Worm (Caenorhabditis elegans) whole organism, L4 larva: ENCODE measurements around the gene C07A9.12.

Experiments
- D1046.2 ChIP-seq: fragments of 200-800 bp; sonication (Bioruptor generic); IDR thresholded peaks from 2 replicates; pipeline ENCODE4 v1.3.6; 2022; ENCODE audit warnings: missing genetic modification characterization, missing compliant biosample characterization
- F26F4.8 ChIP-seq: fragments of 200-800 bp; sonication (Bioruptor generic); conservative IDR thresholded peaks from 2 replicates; pipeline ENCODE4 v1.3.6; 2022; ENCODE audit warnings: missing genetic modification characterization, missing compliant biosample characterization
- F49E8.2 ChIP-seq: sonication (generic microtip); optimal IDR thresholded peaks from 2 replicates; lab custom pipeline; 2016; ENCODE audit warnings: missing compliant biosample characterization, mild to moderate bottlenecking, missing genetic modification characterization, borderline replicate concordance
- Y75B8A.6 ChIP-seq: fragments of 200-800 bp; sonication (Bioruptor generic); IDR thresholded peaks from 2 replicates; pipeline ENCODE4 v1.3.6; 2022; ENCODE audit warnings: missing genetic modification reagents, missing genetic modification characterization, missing compliant biosample characterization
- ZK337.2 ChIP-seq: fragments of 200-800 bp; sonication (Bioruptor generic); IDR thresholded peaks from 2 replicates; pipeline ENCODE4 v1.3.6; 2022; ENCODE audit warnings: missing genetic modification reagents, missing genetic modification characterization, missing compliant biosample characterization
- ceh-32 ChIP-seq: sonication (generic microtip); optimal IDR thresholded peaks from 2 replicates; lab custom pipeline; 2016; ENCODE audit warnings: mild to moderate bottlenecking, missing genetic modification characterization, missing compliant biosample characterization; ENCODE audit not compliant: poor library complexity
- ceh-82 ChIP-seq: sonication (generic microtip); optimal IDR thresholded peaks from 2 replicates; lab custom pipeline; 2017; ENCODE audit warnings: missing biosample characterization, missing genetic modification characterization
- ces-1 ChIP-seq: fragments of 150-350 bp; sonication (generic microtip); optimal IDR thresholded peaks from 4 replicates; lab custom pipeline; 2014; ENCODE audit warnings: missing biosample characterization, missing genetic modification reagents, missing genetic modification characterization
- daf-16 ChIP-seq, 3 experiments: sonication (generic microtip); optimal IDR thresholded peaks; 2 replicates each; lab custom pipeline; 2016 to 2017; ENCODE audit warnings: missing genetic modification characterization in 3 of 3, missing genetic modification reagents in 3 of 3, mild to moderate bottlenecking in 2 of 3, missing compliant biosample characterization in 2 of 3, missing biosample characterization in 1 of 3, moderate library complexity in 1 of 3
- daf-19 ChIP-seq: fragments of 200-800 bp; sonication (Bioruptor generic); conservative IDR thresholded peaks from 2 replicates; pipeline ENCODE4 v1.3.6; 2022; ENCODE audit warnings: missing genetic modification characterization, missing compliant biosample characterization
- dmd-6 ChIP-seq: fragments of 200-800 bp; sonication (Bioruptor generic); IDR thresholded peaks from 2 replicates; pipeline ENCODE4 v1.3.6; 2022; ENCODE audit warnings: missing genetic modification reagents, missing genetic modification characterization, missing compliant biosample characterization
- dmd-8 ChIP-seq: fragments of 200-800 bp; sonication (Bioruptor generic); IDR thresholded peaks from 2 replicates; pipeline ENCODE4 v1.3.6; 2022; ENCODE audit warnings: missing genetic modification characterization, missing compliant biosample characterization
- dpl-1 ChIP-seq: fragments of 150-350 bp; optimal IDR thresholded peaks from 2 replicates; lab custom pipeline; 2014; ENCODE audit warnings: missing biosample characterization, missing genetic modification reagents, missing genetic modification characterization
- dve-1 ChIP-seq: sonication (generic microtip); optimal IDR thresholded peaks from 2 replicates; lab custom pipeline; 2017; ENCODE audit warnings: antibody characterized with exemption, mild to moderate bottlenecking, missing genetic modification characterization, missing compliant biosample characterization; ENCODE audit not compliant: insufficient read depth
- egl-27 ChIP-seq: sonication (generic microtip); optimal IDR thresholded peaks from 3 replicates; lab custom pipeline; 2017; ENCODE audit warnings: missing biosample characterization, missing genetic modification reagents, missing genetic modification characterization
- fkh-10 ChIP-seq: fragments of 150-350 bp; optimal IDR thresholded peaks from 2 replicates; lab custom pipeline; 2014; ENCODE audit warnings: missing biosample characterization, missing genetic modification reagents, missing genetic modification characterization
- fos-1 ChIP-seq: fragments of 150-350 bp; optimal IDR thresholded peaks from 2 replicates; lab custom pipeline; 2014; ENCODE audit warnings: missing biosample characterization, missing genetic modification characterization
- hif-1 ChIP-seq, 2 experiments: sonication (generic microtip); optimal IDR thresholded peaks; 2 replicates each; lab custom pipeline; 2016 to 2017; ENCODE audit warnings: missing compliant biosample characterization in 2 of 2, missing genetic modification characterization in 2 of 2, missing genetic modification reagents in 2 of 2, missing genotype in 2 of 2, mild to moderate bottlenecking in 1 of 2
- hlh-11 ChIP-seq: fragments of 200-800 bp; sonication (Bioruptor generic); optimal IDR thresholded peaks from 2 replicates; lab custom pipeline; 2018; ENCODE audit warnings: mild to moderate bottlenecking, missing genetic modification characterization, missing compliant biosample characterization
- hlh-30 ChIP-seq: sonication (generic microtip); optimal IDR thresholded peaks from 2 replicates; lab custom pipeline; 2017; ENCODE audit warnings: antibody characterized with exemption, mild to moderate bottlenecking, missing genetic modification characterization, missing compliant biosample characterization; ENCODE audit not compliant: insufficient read depth
- hmg-1.1 ChIP-seq: fragments of 200-800 bp; sonication (Bioruptor generic); IDR thresholded peaks from 2 replicates; pipeline ENCODE4 v1.3.6; 2022; ENCODE audit warnings: missing genetic modification reagents, missing genetic modification characterization, missing compliant biosample characterization
- jun-1 ChIP-seq: fragments of 150-350 bp; optimal IDR thresholded peaks from 2 replicates; lab custom pipeline; 2014; ENCODE audit warnings: missing biosample characterization, missing genetic modification reagents, missing genetic modification characterization
- lim-7 ChIP-seq: fragments of 200-800 bp; sonication (Bioruptor generic); IDR thresholded peaks from 2 replicates; pipeline ENCODE4 v1.3.6; 2022; ENCODE audit warnings: missing genetic modification characterization, missing compliant biosample characterization
- lin-1 ChIP-seq: fragments of 200-800 bp; sonication (Bioruptor generic); IDR thresholded peaks from 2 replicates; pipeline ENCODE4 v1.3.6; 2022; ENCODE audit warnings: missing genetic modification reagents, missing genetic modification characterization, missing compliant biosample characterization
- lin-13 ChIP-seq: fragments of 150-350 bp; optimal IDR thresholded peaks from 2 replicates; lab custom pipeline; 2014; ENCODE audit warnings: missing biosample characterization, missing genetic modification reagents, missing genetic modification characterization
- lin-15B ChIP-seq: fragments of 150-350 bp; sonication (generic microtip); optimal IDR thresholded peaks from 3 replicates; lab custom pipeline; 2014; ENCODE audit warnings: missing biosample characterization, missing genetic modification characterization
- lin-38 ChIP-seq: fragments of 200-800 bp; sonication (Bioruptor generic); IDR thresholded peaks from 2 replicates; pipeline ENCODE4 v1.3.6; 2022; ENCODE audit warnings: missing genetic modification reagents, missing genetic modification characterization, missing compliant biosample characterization
- lsy-2 ChIP-seq, 2 experiments: fragments of 150-350 bp in 1 of 2; sonication (generic microtip) in 1 of 2; optimal IDR thresholded peaks; 2 replicates each; lab custom pipeline; 2014 to 2017; ENCODE audit warnings: missing biosample characterization in 2 of 2, missing genetic modification characterization in 2 of 2
- madf-9 ChIP-seq: fragments of 200-800 bp; sonication (Bioruptor generic); conservative IDR thresholded peaks from 2 replicates; pipeline ENCODE4 v1.3.6; 2022; ENCODE audit warnings: missing genetic modification reagents, missing genetic modification characterization, missing compliant biosample characterization
- mep-1 ChIP-seq: fragments of 150-350 bp; sonication (generic microtip); optimal IDR thresholded peaks from 3 replicates; lab custom pipeline; 2014; ENCODE audit warnings: missing biosample characterization, missing genetic modification characterization
- nhr-28 ChIP-seq: fragments of 150-350 bp; optimal IDR thresholded peaks from 2 replicates; lab custom pipeline; 2014; ENCODE audit warnings: missing biosample characterization, missing genetic modification characterization
- nhr-42 ChIP-seq: fragments of 200-800 bp; sonication (Bioruptor generic); IDR thresholded peaks from 2 replicates; pipeline ENCODE4 v1.3.6; 2022; ENCODE audit warnings: missing genetic modification characterization, missing compliant biosample characterization
- nhr-48 ChIP-seq: sonication (generic microtip); optimal IDR thresholded peaks from 2 replicates; lab custom pipeline; 2016; ENCODE audit warnings: mild to moderate bottlenecking, missing genetic modification characterization, missing compliant biosample characterization
- nhr-6 ChIP-seq: fragments of 150-350 bp; optimal IDR thresholded peaks from 2 replicates; lab custom pipeline; 2014; ENCODE audit warnings: missing biosample characterization, missing genetic modification characterization
- nhr-76 ChIP-seq: fragments of 150-350 bp; optimal IDR thresholded peaks from 2 replicates; lab custom pipeline; 2014; ENCODE audit warnings: missing biosample characterization, missing genetic modification characterization
- pha-4 ChIP-seq, 2 experiments: fragments of 150-350 bp in 1 of 2; fragments of 200-800 bp in 1 of 2; sonication (Bioruptor generic) in 1 of 2; IDR thresholded peaks in 1 of 2; optimal IDR thresholded peaks in 1 of 2; 2 replicates each; pipeline versions ENCODE4 v1.3.6 to Lab custom; 2014 to 2022; ENCODE audit warnings: missing genetic modification characterization in 2 of 2, missing genetic modification reagents in 2 of 2, missing biosample characterization in 1 of 2, missing compliant biosample characterization in 1 of 2
- php-3 ChIP-seq: fragments of 200-800 bp; sonication (Bioruptor generic); IDR thresholded peaks from 2 replicates; pipeline ENCODE4 v1.3.6; 2022; ENCODE audit warnings: missing genetic modification reagents, missing genetic modification characterization, missing compliant biosample characterization
- pqm-1 ChIP-seq: sonication (generic microtip); optimal IDR thresholded peaks from 2 replicates; lab custom pipeline; 2017; ENCODE audit warnings: missing biosample characterization, missing genetic modification characterization
- rbr-2 ChIP-seq: sonication (generic microtip); optimal IDR thresholded peaks from 2 replicates; lab custom pipeline; 2016; ENCODE audit warnings: missing genotype, missing genetic modification characterization, missing compliant biosample characterization
- tag-97 ChIP-seq: fragments of 200-800 bp; sonication (Bioruptor generic); IDR thresholded peaks from 2 replicates; pipeline ENCODE4 v1.3.6; 2022; ENCODE audit warnings: missing genetic modification characterization, missing compliant biosample characterization
- tra-1 ChIP-seq: fragments of 200-800 bp; sonication (Bioruptor generic); IDR thresholded peaks from 2 replicates; pipeline ENCODE4 v1.3.6; 2022; ENCODE audit warnings: missing genetic modification reagents, missing genetic modification characterization, missing compliant biosample characterization
- unc-39 ChIP-seq: sonication (generic microtip); optimal IDR thresholded peaks from 2 replicates; lab custom pipeline; 2017; ENCODE audit warnings: missing biosample characterization, missing genetic modification characterization
- zag-1 ChIP-seq: fragments of 150-350 bp; optimal IDR thresholded peaks from 2 replicates; lab custom pipeline; 2014; ENCODE audit warnings: missing biosample characterization, missing genetic modification characterization
- zfp-3 ChIP-seq: fragments of 200-800 bp; sonication (Bioruptor generic); conservative IDR thresholded peaks from 2 replicates; pipeline ENCODE4 v1.3.6; 2022; ENCODE audit warnings: missing genetic modification reagents, missing genetic modification characterization, missing compliant biosample characterization
- zip-11 ChIP-seq: fragments of 200-800 bp; sonication (Bioruptor generic); IDR thresholded peaks from 2 replicates; pipeline ENCODE4 v1.3.6; 2022; ENCODE audit warnings: missing genetic modification characterization, missing compliant biosample characterization

The C07A9.12 gene

ce11 chrIII:9758848-9759247 lies 31.5 kb upstream of the C07A9.12 start, which contains the start of gene rmd-1:
TSS of gene rmd-1 (plus strand) at chrIII:9759094.
- TF ChIP-seq lin-38 (GFP tag; lab: Robert Waterston, UW) (peak; percentile 51), rbr-2 (tag; lab: Kevin White, UChicago) (no peak)

DNA sequence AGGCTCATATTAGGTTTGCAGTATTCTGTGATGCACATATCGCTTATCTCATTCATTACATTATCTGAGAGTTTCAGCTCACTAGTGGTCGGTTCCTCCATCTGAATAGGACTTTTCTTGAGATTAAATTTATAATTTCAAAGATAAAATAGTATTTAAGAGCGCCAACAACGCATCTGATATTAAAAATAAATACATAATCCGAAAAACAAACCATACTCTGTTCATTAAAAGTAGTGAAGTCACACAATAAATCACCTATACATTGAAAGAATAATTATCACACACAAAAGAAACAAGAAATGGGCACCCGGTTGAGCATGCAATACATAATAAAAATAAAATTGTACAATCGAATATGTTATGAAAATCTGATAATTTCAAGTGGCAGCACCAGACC lies 30.1 kb upstream of the C07A9.12 start, which contains the start of gene vps-53:
Gene vps-53, minus strand, starts transcription at position 101 of the 400 bp plus-strand sequence.
- TF ChIP-seq D1046.2 (GFP tag; lab: Robert Waterston, UW) (no peak), ces-1 (no peak), jun-1 (no peak), nhr-42 (no peak)

ce11 chrIII:9752852-9753251 lies 25.5 kb upstream of the C07A9.12 start, which contains the start of gene ech-6:
TSS of gene ech-6 (minus strand) at chrIII:9752883.
- TF ChIP-seq lin-15B (no peak), zag-1 (no peak), Y75B8A.6 (no peak), lim-7 (GFP tag; lab: Robert Waterston, UW) (no peak), ceh-32 (tag; lab: Kevin White, UChicago) (no peak), ceh-82 (tag; lab: Kevin White, UChicago) (no peak), php-3 (peak; percentile 21; the same call in 1 of the 2 replicates), ces-1 (no peak), nhr-28 (tag; lab: Kevin White, UChicago) (peak; percentile 11), tra-1 (GFP tag; lab: Robert Waterston, UW) (no peak), lsy-2 (tag; optimal IDR thresholded peaks at IDR 0.05; lab: Kevin White, UChicago) (peak in 1 of 2 experiments; percentile 71), hlh-30 (tag; lab: Kevin White, UChicago) (peak; percentile 5), lin-38 (GFP tag; lab: Robert Waterston, UW) (peak; percentile 51), ZK337.2 (GFP tag; lab: Robert Waterston, UW) (no peak), dve-1 (peak; percentile 83), F49E8.2 (tag; lab: Kevin White, UChicago) (no peak), lin-1 (GFP tag; lab: Robert Waterston, UW) (0 out of 2 replicates have a peak, but pooled peaks have one; percentile 29), hif-1 (tag; optimal IDR thresholded peaks at IDR 0.05; lab: Kevin White, UChicago) (peak in 1 of 2 experiments; percentile 42), D1046.2 (GFP tag; lab: Robert Waterston, UW) (no peak), nhr-6 (no peak), hmg-1.1 (GFP tag; lab: Robert Waterston, UW) (peak; percentile 11; the same call in 1 of the 2 replicates), hlh-11 (tag; lab: Kevin White, UChicago) (peak; percentile 58), zfp-3 (GFP tag; lab: Robert Waterston, UW) (no peak), madf-9 (GFP tag; lab: Robert Waterston, UW) (no peak), lin-13 (no peak), nhr-76 (no peak), daf-16 (GFP tag; optimal IDR thresholded peaks at IDR 0.05; lab: Kevin White, UChicago) (no peak), daf-16 (tag; optimal IDR thresholded peaks at IDR 0.05; lab: Kevin White, UChicago) (peak; percentile 96), tag-97 (GFP tag; lab: Robert Waterston, UW) (no peak), zip-11 (GFP tag; lab: Robert Waterston, UW) (no peak), mep-1 (tag; lab: Kevin White, UChicago) (peak; percentile 8), daf-19 (GFP tag; lab: Robert Waterston, UW) (no peak), dmd-6 (GFP tag; lab: Robert Waterston, UW) (peak; percentile 72), pha-4 (GFP tag; IDR thresholded peaks at IDR 0.05; lab: Robert Waterston, UW) (no peak), pha-4 (tag; optimal IDR thresholded peaks at IDR 0.05; lab: Kevin White, UChicago) (no peak), egl-27 (tag; lab: Kevin White, UChicago) (no peak), pqm-1 (tag; lab: Kevin White, UChicago) (peak; percentile 11), dpl-1 (GFP tag; lab: Kevin White, UChicago) (peak; percentile 32), fos-1 (tag; lab: Kevin White, UChicago) (no peak), F26F4.8 (GFP tag; lab: Robert Waterston, UW) (no peak), unc-39 (no peak), fkh-10 (GFP tag; lab: Kevin White, UChicago) (no peak), dmd-8 (GFP tag; lab: Robert Waterston, UW) (no peak), nhr-48 (tag; lab: Kevin White, UChicago) (peak; percentile 11)
